Fruit fly (Drosophila melanogaster): ENCODE measurements around the gene Trs33.

DNA sequence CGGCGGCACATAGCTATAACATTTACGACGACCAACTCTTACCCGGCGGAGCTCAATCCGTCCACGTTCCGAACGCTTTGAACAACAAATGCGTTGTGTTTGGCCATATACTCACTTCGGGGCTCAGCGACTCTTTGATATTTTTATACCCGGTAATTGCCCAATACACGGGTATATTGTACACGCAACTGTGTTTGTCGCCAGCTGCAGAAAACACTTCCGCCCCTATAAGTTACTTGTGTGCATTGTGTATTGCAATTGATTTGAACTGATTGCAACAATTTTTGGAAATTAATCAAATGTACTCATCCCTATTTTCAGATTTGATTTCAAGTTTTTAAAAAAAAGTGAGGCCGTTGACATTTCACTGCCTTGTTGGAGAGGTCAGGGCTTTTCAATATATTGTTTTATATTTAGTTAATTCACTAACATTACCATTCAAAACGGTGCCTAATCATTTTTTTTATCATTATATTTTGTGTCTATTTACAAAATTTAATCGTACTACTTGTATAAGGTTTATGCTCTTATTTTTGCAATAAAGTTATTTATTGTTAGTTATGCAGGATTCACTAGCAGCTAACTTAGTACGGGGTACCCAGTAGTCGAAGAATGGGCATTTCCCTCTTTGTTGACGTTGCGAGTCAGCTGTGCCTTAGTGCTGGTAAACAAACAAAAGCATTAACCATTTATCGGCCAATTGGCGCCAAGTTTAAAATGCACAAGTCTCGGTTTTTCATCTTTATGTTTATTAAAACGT is 7.7 kb downstream of the Trs33 start, which contains the start of gene Nagk:
- TF ChIP-seq CG11617 (GFP tag; optimal IDR thresholded peaks at IDR 0.05) = peak; percentile 86
- TF ChIP-seq pad (GFP tag; optimal IDR thresholded peaks at IDR 0.05) = peak; percentile 68
- TF ChIP-seq kay (GFP tag; ENCODE audit: borderline replicate concordance) = no peak
- TF ChIP-seq cnc (optimal IDR thresholded peaks at IDR 0.05) = no peak
- peak; percentile 44 for TF ChIP-seq CG14711 (tag; optimal IDR thresholded peaks at IDR 0.05)
- peak; percentile 58 for TF ChIP-seq cic (GFP tag; optimal IDR thresholded peaks at IDR 0.05)
- no peak for TF ChIP-seq Hr96 (GFP tag; optimal IDR thresholded peaks at IDR 0.05)
- TF ChIP-seq bab1 (GFP tag; optimal IDR thresholded peaks at IDR 0.05) = peak; percentile 1
- peak; percentile 51 for TF ChIP-seq Clk (GFP tag; optimal IDR thresholded peaks at IDR 0.05)
- peak; percentile 38 for TF ChIP-seq ovo (GFP tag; optimal IDR thresholded peaks at IDR 0.05)
